Fruit fly (Drosophila melanogaster) whole organism, embryonic: ENCODE measurements around the gene CG5376.

Experiments used
- Adf1 ChIP-seq: fragments of 200-800 bp; sonication (Bioruptor generic); IDR thresholded peaks from 2 replicates; pipeline ENCODE4 v1.3.6; 2022; ENCODE audit warnings: missing biosample characterization, missing genetic modification characterization
- Asciz ChIP-seq: fragments of 200-800 bp; sonication (Bioruptor generic); optimal IDR thresholded peaks from 2 replicates; lab custom pipeline; 2017; ENCODE audit warnings: missing biosample characterization, mild to moderate bottlenecking, missing genetic modification characterization, missing genetic modification reagents
- Atf-2 ChIP-seq: fragments of 200-800 bp; sonication (Bioruptor generic); optimal IDR thresholded peaks from 2 replicates; lab custom pipeline; 2016; ENCODE audit warnings: missing biosample characterization, missing genetic modification characterization
- Atf3 ChIP-seq: fragments of 200-800 bp; sonication (Bioruptor generic); optimal IDR thresholded peaks from 3 replicates; lab custom pipeline; 2016; ENCODE audit warnings: missing biosample characterization, missing genetic modification characterization
- CG12942 ChIP-seq: fragments of 200-800 bp; sonication (Bioruptor generic); optimal IDR thresholded peaks from 3 replicates; lab custom pipeline; 2016; ENCODE audit warnings: missing biosample characterization, missing genetic modification characterization
- CG15011 ChIP-seq: fragments of 200-800 bp; sonication (Bioruptor generic); optimal IDR thresholded peaks from 3 replicates; lab custom pipeline; 2018; ENCODE audit warnings: missing biosample characterization, mild to moderate bottlenecking, missing genetic modification characterization
- CG15269 ChIP-seq: fragments of 200-800 bp; sonication (Bioruptor generic); optimal IDR thresholded peaks from 2 replicates; lab custom pipeline; 2018; ENCODE audit warnings: missing biosample characterization, mild to moderate bottlenecking, missing genetic modification characterization, moderate library complexity
- CG18476 ChIP-seq: fragments of 200-800 bp; sonication (Bioruptor generic); optimal IDR thresholded peaks from 2 replicates; lab custom pipeline; 2016; ENCODE audit warnings: missing biosample characterization, mild to moderate bottlenecking, missing genetic modification characterization
- CG2712 ChIP-seq: fragments of 200-800 bp; optimal IDR thresholded peaks from 3 replicates; lab custom pipeline; 2019; ENCODE audit warnings: missing biosample characterization, mild to moderate bottlenecking, missing genetic modification characterization, moderate library complexity
- CG4424 ChIP-seq: fragments of 200-800 bp; sonication (Bioruptor generic); optimal IDR thresholded peaks from 3 replicates; lab custom pipeline; 2016; ENCODE audit warnings: missing biosample characterization, missing genetic modification characterization
- CG6654 ChIP-seq: fragments of 200-800 bp; sonication (Bioruptor generic); optimal IDR thresholded peaks from 2 replicates; lab custom pipeline; 2017; ENCODE audit warnings: missing biosample characterization, mild to moderate bottlenecking, missing genetic modification characterization
- CG6791 ChIP-seq: fragments of 200-800 bp; sonication (Bioruptor generic); IDR thresholded peaks from 3 replicates; pipeline ENCODE4 v1.3.6; 2022; ENCODE audit warnings: missing biosample characterization, missing genetic modification characterization; ENCODE audit not compliant: partially characterized antibody
- CG7987 ChIP-seq: fragments of 200-800 bp; sonication (Bioruptor generic); optimal IDR thresholded peaks from 2 replicates; lab custom pipeline; 2018; ENCODE audit warnings: missing biosample characterization, mild to moderate bottlenecking, missing genetic modification characterization, moderate library complexity
- CG8478 ChIP-seq: fragments of >200 bp; optimal IDR thresholded peaks from 2 replicates; lab custom pipeline; 2018
- CG9817 ChIP-seq: fragments of 200-800 bp; sonication (Bioruptor generic); optimal IDR thresholded peaks from 2 replicates; lab custom pipeline; 2018; ENCODE audit warnings: missing biosample characterization, mild to moderate bottlenecking, missing genetic modification characterization, moderate library complexity
- CG9876 ChIP-seq: fragments of 200-800 bp; sonication (Bioruptor generic); optimal IDR thresholded peaks from 2 replicates; lab custom pipeline; 2016; ENCODE audit warnings: missing biosample characterization, missing genetic modification characterization
- Camta ChIP-seq: fragments of 200-800 bp; sonication (Bioruptor generic); optimal IDR thresholded peaks from 2 replicates; lab custom pipeline; 2016; ENCODE audit warnings: missing biosample characterization, missing genetic modification characterization
- D19B ChIP-seq: fragments of 200-800 bp; sonication (Bioruptor generic); optimal IDR thresholded peaks from 2 replicates; lab custom pipeline; 2017; ENCODE audit warnings: missing biosample characterization, mild to moderate bottlenecking, missing genetic modification characterization
- Dad ChIP-seq: fragments of 200-800 bp; sonication (Bioruptor generic); optimal IDR thresholded peaks from 3 replicates; lab custom pipeline; 2016; ENCODE audit warnings: missing biosample characterization, missing genetic modification characterization
- Dip3 ChIP-seq: fragments of 200-800 bp; sonication (Bioruptor generic); optimal IDR thresholded peaks from 3 replicates; lab custom pipeline; 2016; ENCODE audit warnings: missing biosample characterization, missing genetic modification characterization
- Doc3 ChIP-seq: fragments of 200-800 bp; sonication (Bioruptor generic); IDR thresholded peaks from 3 replicates; pipeline ENCODE4 v1.3.6; 2022; ENCODE audit warnings: missing biosample characterization, missing genetic modification characterization; ENCODE audit not compliant: partially characterized antibody
- Dref ChIP-seq: fragments of 200-800 bp; sonication (Bioruptor generic); IDR thresholded peaks from 2 replicates; pipeline ENCODE4 v1.3.6; 2022; ENCODE audit warnings: missing biosample characterization, missing genetic modification characterization
- Fer1 ChIP-seq: fragments of 200-800 bp; sonication (Bioruptor generic); optimal IDR thresholded peaks from 2 replicates; lab custom pipeline; 2017; ENCODE audit warnings: missing biosample characterization, mild to moderate bottlenecking, missing genetic modification characterization
- GATAe ChIP-seq: fragments of 200-800 bp; sonication (Bioruptor generic); conservative IDR thresholded peaks from 2 replicates; pipeline ENCODE4 v1.3.6; 2022; ENCODE audit warnings: missing biosample characterization, missing genetic modification characterization
- Lpt ChIP-seq: fragments of >200 bp; optimal IDR thresholded peaks from 2 replicates; lab custom pipeline; 2018; ENCODE audit warnings: missing biosample characterization, missing genetic modification characterization
- MBD-R2 ChIP-seq: fragments of 200-800 bp; sonication (Bioruptor generic); IDR thresholded peaks from 2 replicates; pipeline ENCODE4 v1.3.6; 2022; ENCODE audit warnings: missing biosample characterization, missing genetic modification characterization
- Mad ChIP-seq: fragments of 200-800 bp; sonication (Bioruptor generic); optimal IDR thresholded peaks from 2 replicates; lab custom pipeline; 2016; ENCODE audit warnings: missing biosample characterization, missing genetic modification characterization
- Max ChIP-seq: fragments of 200-800 bp; sonication (Bioruptor generic); optimal IDR thresholded peaks from 2 replicates; lab custom pipeline; 2016; ENCODE audit warnings: missing biosample characterization, mild to moderate bottlenecking, missing genetic modification characterization
- Sry-β ChIP-seq: fragments of 200-800 bp; sonication (Bioruptor generic); optimal IDR thresholded peaks from 2 replicates; lab custom pipeline; 2018; ENCODE audit warnings: missing biosample characterization, mild to moderate bottlenecking, missing genetic modification characterization, moderate library complexity
- ac ChIP-seq: fragments of 200-800 bp; sonication (Bioruptor generic); optimal IDR thresholded peaks from 3 replicates; lab custom pipeline; 2017; ENCODE audit warnings: missing biosample characterization, mild to moderate bottlenecking, missing genetic modification characterization
- cg ChIP-seq: fragments of 200-800 bp; sonication (Bioruptor generic); optimal IDR thresholded peaks from 3 replicates; lab custom pipeline; 2019; ENCODE audit warnings: missing biosample characterization, mild to moderate bottlenecking, missing genetic modification characterization, moderate library complexity
- dmrt99B ChIP-seq: fragments of 200-800 bp; sonication (Bioruptor generic); optimal IDR thresholded peaks from 2 replicates; lab custom pipeline; 2018; ENCODE audit warnings: missing biosample characterization, mild to moderate bottlenecking, missing genetic modification characterization, moderate library complexity
- esg ChIP-seq: fragments of 200-800 bp; sonication (Bioruptor generic); conservative IDR thresholded peaks from 2 replicates; pipeline ENCODE4 v1.3.6; 2022; ENCODE audit warnings: missing biosample characterization, missing genetic modification characterization
- fd64A ChIP-seq: fragments of 200-800 bp; sonication (Bioruptor generic); optimal IDR thresholded peaks from 3 replicates; lab custom pipeline; 2018; ENCODE audit warnings: missing biosample characterization, mild to moderate bottlenecking, missing genetic modification characterization
- gce ChIP-seq: fragments of 200-800 bp; sonication (Bioruptor generic); IDR thresholded peaks from 3 replicates; pipeline ENCODE4 v1.3.6; 2022; ENCODE audit warnings: missing biosample characterization, missing genetic modification characterization
- gem ChIP-seq: fragments of 200-800 bp; sonication (Bioruptor generic); optimal IDR thresholded peaks from 2 replicates; lab custom pipeline; 2019; ENCODE audit warnings: missing biosample characterization, mild to moderate bottlenecking, missing genetic modification characterization, moderate library complexity
- klu ChIP-seq: fragments of 200-800 bp; sonication (Bioruptor generic); IDR thresholded peaks from 2 replicates; pipeline ENCODE4 v1.3.6; 2022; ENCODE audit warnings: missing biosample characterization, missing genetic modification characterization
- knrl ChIP-seq: fragments of 200-800 bp; sonication (Bioruptor generic); IDR thresholded peaks from 3 replicates; pipeline ENCODE4 v1.3.6; 2022; ENCODE audit warnings: missing biosample characterization, missing genetic modification characterization; ENCODE audit not compliant: partially characterized antibody
- lov ChIP-seq, 2 experiments: fragments of 200-800 bp in 1 of 2; fragments of >200 bp in 1 of 2; sonication (Bioruptor generic) in 1 of 2; IDR thresholded peaks in 1 of 2; optimal IDR thresholded peaks in 1 of 2; 2 replicates in 1 of 2; 3 replicates in 1 of 2; pipeline versions ENCODE4 v1.3.6 to Lab custom; 2017 to 2022; ENCODE audit warnings: missing biosample characterization in 1 of 2, missing genetic modification characterization in 1 of 2
- luna ChIP-seq: fragments of 200-800 bp; sonication (Bioruptor generic); optimal IDR thresholded peaks from 2 replicates; lab custom pipeline; 2016; ENCODE audit warnings: missing biosample characterization, missing genetic modification characterization
- pros ChIP-seq: fragments of 200-800 bp; sonication (Bioruptor generic); optimal IDR thresholded peaks from 3 replicates; lab custom pipeline; 2019; ENCODE audit warnings: missing biosample characterization, mild to moderate bottlenecking, missing genetic modification characterization, moderate library complexity
- pzg ChIP-seq: fragments of 200-800 bp; sonication (Bioruptor generic); optimal IDR thresholded peaks from 3 replicates; lab custom pipeline; 2018; ENCODE audit warnings: missing biosample characterization, mild to moderate bottlenecking, missing genetic modification characterization, moderate library complexity
- rib ChIP-seq: fragments of 200-800 bp; sonication (Bioruptor generic); IDR thresholded peaks from 2 replicates; pipeline ENCODE4 v1.3.6; 2022; ENCODE audit warnings: missing biosample characterization, missing genetic modification characterization
- ro ChIP-seq: fragments of 200-800 bp; sonication (Bioruptor generic); IDR thresholded peaks from 2 replicates; pipeline ENCODE4 v1.3.6; 2022; ENCODE audit warnings: missing biosample characterization, missing genetic modification characterization
- seq ChIP-seq: fragments of 200-800 bp; sonication (Bioruptor generic); IDR thresholded peaks from 2 replicates; pipeline ENCODE4 v1.3.6; 2022; ENCODE audit warnings: missing biosample characterization, missing genetic modification characterization
- sr ChIP-seq: fragments of 200-800 bp; sonication (Bioruptor generic); IDR thresholded peaks from 3 replicates; pipeline ENCODE4 v1.3.6; 2022; ENCODE audit warnings: missing biosample characterization, missing genetic modification characterization
- toy ChIP-seq: fragments of 200-800 bp; sonication (Bioruptor generic); IDR thresholded peaks from 2 replicates; pipeline ENCODE4 v1.3.6; 2022; ENCODE audit warnings: missing biosample characterization, missing genetic modification characterization
- tx ChIP-seq: fragments of 200-800 bp; sonication (Bioruptor generic); optimal IDR thresholded peaks from 2 replicates; lab custom pipeline; 2016; ENCODE audit warnings: missing biosample characterization, missing genetic modification characterization
- wor ChIP-seq: fragments of 200-800 bp; sonication (Bioruptor generic); IDR thresholded peaks from 2 replicates; pipeline ENCODE4 v1.3.6; 2022; ENCODE audit warnings: missing biosample characterization, missing genetic modification characterization

CG5376 gene

dm6 chr3R:22468829-22469487 lies 19.8 kb downstream of the CG5376 start (continued):
- TF ChIP-seq Fer1 (GFP tag; lab: Kevin White, UChicago) (peak; percentile 96), CG18476 (peak; percentile 81), sr (no peak), Atf-2 (GFP tag; lab: Kevin White, UChicago) (peak; percentile 78), GATAe (peak; percentile 63; the same call in 1 of the 2 replicates), CG6791 (GFP tag; lab: Robert Waterston, UW) (no peak), lov (optimal IDR thresholded peaks at IDR 0.05; lab: Kevin White, UChicago) (no peak), lov (GFP tag; IDR thresholded peaks at IDR 0.05; lab: Robert Waterston, UW) (no peak), ac (no peak), Dref (GFP tag; lab: Robert Waterston, UW) (no peak; the same call in 1 of the 2 replicates), tx (GFP tag; lab: Kevin White, UChicago) (peak; percentile 84), Dad (GFP tag; lab: Kevin White, UChicago) (peak; percentile 77), CG9817 (tag; lab: Kevin White, UChicago) (peak; percentile 86), Max (peak; percentile 81), gem (tag; lab: Kevin White, UChicago) (peak; percentile 90), CG8478 (peak; percentile 67), Dip3 (GFP tag; lab: Kevin White, UChicago) (peak; percentile 82), CG15269 (peak; percentile 91), rib (GFP tag; lab: Robert Waterston, UW) (peak; percentile 75), CG12942 (GFP tag; lab: Kevin White, UChicago) (peak; percentile 77), dmrt99B (tag; lab: Kevin White, UChicago) (peak; percentile 93), CG7987 (GFP tag; lab: Kevin White, UChicago) (peak; percentile 79), knrl (GFP tag; lab: Robert Waterston, UW) (no peak), luna (GFP tag; lab: Kevin White, UChicago) (peak; percentile 70), cg (GFP tag; lab: Kevin White, UChicago) (peak; percentile 73), CG6654 (peak; percentile 36), CG2712 (tag; lab: Kevin White, UChicago) (no peak), gce (GFP tag; lab: Robert Waterston, UW) (peak; percentile 65; the same call in 1 of the 3 replicates), seq (GFP tag; lab: Robert Waterston, UW) (peak; percentile 84), CG15011 (peak; percentile 81), Lpt (GFP tag; lab: Kevin White, UChicago) (no peak), Mad (GFP tag; lab: Kevin White, UChicago) (peak; percentile 61), ro (GFP tag; lab: Robert Waterston, UW) (no peak; the same call in 1 of the 2 replicates), D19B (GFP tag; lab: Kevin White, UChicago) (peak; percentile 66), Atf3 (GFP tag; lab: Kevin White, UChicago) (peak; percentile 71), fd64A (peak; percentile 51), Sry-β (GFP tag; lab: Kevin White, UChicago) (no peak), CG4424 (GFP tag; lab: Kevin White, UChicago) (peak; percentile 80), Adf1 (GFP tag; lab: Robert Waterston, UW) (peak; percentile 34; the same call in 1 of the 2 replicates), Doc3 (GFP tag; lab: Robert Waterston, UW) (no peak), wor (peak; percentile 70), toy (peak; percentile 25; the same call in 1 of the 2 replicates), CG9876 (peak; percentile 80), Asciz (GFP tag; lab: Kevin White, UChicago) (peak; percentile 72), esg (GFP tag; lab: Robert Waterston, UW) (peak; percentile 83), pzg (GFP tag; lab: Kevin White, UChicago) (peak; percentile 3), klu (GFP tag; lab: Robert Waterston, UW) (peak; percentile 66), MBD-R2 (GFP tag; lab: Robert Waterston, UW) (peak; percentile 48; the same call in 1 of the 2 replicates), Camta (GFP tag; lab: Kevin White, UChicago) (peak; percentile 76), pros (no peak)
